Worm (Caenorhabditis elegans) whole organism, late embryonic: ENCODE data around the gene cyp-37B1.

Experiments
- elt-2 ChIP-seq: sonication (generic microtip); optimal IDR thresholded peaks from 2 replicates; lab custom pipeline; 2016; ENCODE audit warnings: missing genetic modification reagents, missing genetic modification characterization, missing compliant biosample characterization
- hlh-15 ChIP-seq: sonication (generic microtip); optimal IDR thresholded peaks from 2 replicates; lab custom pipeline; 2016; ENCODE audit warnings: missing genetic modification characterization, missing compliant biosample characterization
- rnt-1 ChIP-seq: sonication (generic microtip); optimal IDR thresholded peaks from 2 replicates; lab custom pipeline; 2016; ENCODE audit warnings: missing genetic modification characterization, missing compliant biosample characterization
- sox-2 ChIP-seq: fragments of 200-800 bp; sonication (Bioruptor generic); IDR thresholded peaks from 2 replicates; pipeline ENCODE4 v1.3.6; 2022; ENCODE audit warnings: missing genetic modification reagents, missing genetic modification characterization, missing compliant biosample characterization
- tbx-2 ChIP-seq: sonication (generic microtip); optimal IDR thresholded peaks from 2 replicates; lab custom pipeline; 2016; ENCODE audit warnings: missing genetic modification characterization, missing compliant biosample characterization

ce11 chrV:16232180-16232579, 45.7 kb upstream of the cyp-37B1 start, which contains the start of gene gst-22:
- TF ChIP-seq sox-2 (GFP tag; lab: Robert Waterston, UW): no peak
- peak; percentile 86 for TF ChIP-seq elt-2 (tag; lab: Kevin White, UChicago)
- no peak for TF ChIP-seq rnt-1 (tag; lab: Kevin White, UChicago)
- no peak for TF ChIP-seq hlh-15 (tag; lab: Kevin White, UChicago)
- TF ChIP-seq tbx-2 (tag; lab: Kevin White, UChicago): no peak
